Fruit fly (Drosophila melanogaster) whole organism, embryonic: ENCODE measurements around the gene CG9706.

Source experiments
- Aef1 ChIP-seq: fragments of 200-800 bp; sonication (Bioruptor generic); IDR thresholded peaks from 3 replicates; pipeline ENCODE4 v1.3.6; 2022; ENCODE audit warnings: missing biosample characterization, missing genetic modification characterization
- CG10147 ChIP-seq: fragments of 200-800 bp; sonication (Bioruptor generic); optimal IDR thresholded peaks from 2 replicates; lab custom pipeline; 2019; ENCODE audit warnings: missing biosample characterization, mild to moderate bottlenecking, missing genetic modification characterization, moderate library complexity
- CG10267 ChIP-seq: fragments of 200-800 bp; sonication (Bioruptor generic); optimal IDR thresholded peaks from 2 replicates; lab custom pipeline; 2018; ENCODE audit warnings: missing biosample characterization, mild to moderate bottlenecking, missing genetic modification characterization, moderate library complexity
- CG13624 ChIP-seq: fragments of 200-800 bp; sonication (Bioruptor generic); optimal IDR thresholded peaks from 2 replicates; lab custom pipeline; 2016; ENCODE audit warnings: missing biosample characterization, missing genetic modification characterization
- CG18476 ChIP-seq: fragments of 200-800 bp; sonication (Bioruptor generic); optimal IDR thresholded peaks from 2 replicates; lab custom pipeline; 2016; ENCODE audit warnings: missing biosample characterization, mild to moderate bottlenecking, missing genetic modification characterization
- CG18764 ChIP-seq: fragments of 200-800 bp; sonication (Bioruptor generic); optimal IDR thresholded peaks from 3 replicates; lab custom pipeline; 2016; ENCODE audit warnings: missing biosample characterization, missing genetic modification characterization
- CG2116 ChIP-seq: fragments of 200-800 bp; sonication (Bioruptor generic); optimal IDR thresholded peaks from 3 replicates; lab custom pipeline; 2018; ENCODE audit warnings: missing biosample characterization, mild to moderate bottlenecking, missing genetic modification characterization
- CG2712 ChIP-seq: fragments of 200-800 bp; optimal IDR thresholded peaks from 3 replicates; lab custom pipeline; 2019; ENCODE audit warnings: missing biosample characterization, mild to moderate bottlenecking, missing genetic modification characterization, moderate library complexity
- CG2889 ChIP-seq: fragments of 200-800 bp; sonication (Bioruptor generic); IDR thresholded peaks from 3 replicates; pipeline ENCODE4 v1.3.6; 2022; ENCODE audit warnings: missing biosample characterization, missing genetic modification characterization
- CG31441 ChIP-seq: fragments of 200-800 bp; sonication (Bioruptor generic); IDR thresholded peaks from 2 replicates; pipeline ENCODE4 v1.3.6; 2022; ENCODE audit warnings: missing biosample characterization, missing genetic modification characterization
- CG32772 ChIP-seq: fragments of 200-800 bp; sonication (Bioruptor generic); IDR thresholded peaks from 2 replicates; pipeline ENCODE4 v1.3.6; 2022; ENCODE audit warnings: missing biosample characterization, missing genetic modification characterization
- CG34224 ChIP-seq: fragments of 200-800 bp; sonication (Bioruptor generic); IDR thresholded peaks from 3 replicates; pipeline ENCODE4 v1.3.6; 2022; ENCODE audit warnings: missing biosample characterization, missing genetic modification characterization; ENCODE audit not compliant: partially characterized antibody
- CG3847 ChIP-seq: fragments of 200-800 bp; sonication (Bioruptor generic); IDR thresholded peaks from 2 replicates; pipeline ENCODE4 v1.3.6; 2022; ENCODE audit warnings: missing biosample characterization, missing genetic modification characterization
- CG42726 ChIP-seq: fragments of 200-800 bp; sonication (Bioruptor generic); IDR thresholded peaks from 2 replicates; pipeline ENCODE4 v1.3.6; 2022; ENCODE audit warnings: missing biosample characterization, missing genetic modification characterization; ENCODE audit not compliant: partially characterized antibody
- CG4360 ChIP-seq: fragments of 200-800 bp; sonication (Bioruptor generic); IDR thresholded peaks from 2 replicates; pipeline ENCODE4 v1.3.6; 2022; ENCODE audit warnings: missing biosample characterization, missing genetic modification characterization
- CG4404 ChIP-seq: fragments of 200-800 bp; sonication (Bioruptor generic); IDR thresholded peaks from 2 replicates; pipeline ENCODE4 v1.3.6; 2022; ENCODE audit warnings: missing biosample characterization, missing genetic modification characterization
- CG4424 ChIP-seq: fragments of 200-800 bp; sonication (Bioruptor generic); optimal IDR thresholded peaks from 3 replicates; lab custom pipeline; 2016; ENCODE audit warnings: missing biosample characterization, missing genetic modification characterization
- CG6175 ChIP-seq: fragments of 200-800 bp; sonication (Bioruptor generic); IDR thresholded peaks from 3 replicates; pipeline ENCODE4 v1.3.6; 2022; ENCODE audit warnings: missing biosample characterization, missing genetic modification characterization
- CG6272 ChIP-seq: fragments of 200-800 bp; sonication (Bioruptor generic); IDR thresholded peaks from 2 replicates; pipeline ENCODE4 v1.3.6; 2022; ENCODE audit warnings: missing biosample characterization, missing genetic modification characterization
- CG6765 ChIP-seq: fragments of 200-800 bp; sonication (Bioruptor generic); optimal IDR thresholded peaks from 3 replicates; lab custom pipeline; 2017; ENCODE audit warnings: missing biosample characterization, mild to moderate bottlenecking, missing genetic modification characterization
- CG7357 ChIP-seq: fragments of 200-800 bp; sonication (Bioruptor generic); IDR thresholded peaks from 3 replicates; pipeline ENCODE4 v1.3.6; 2022; ENCODE audit warnings: missing biosample characterization, missing genetic modification characterization
- CG7556 ChIP-seq: fragments of 200-800 bp; sonication (Bioruptor generic); optimal IDR thresholded peaks from 2 replicates; lab custom pipeline; 2017; ENCODE audit warnings: missing biosample characterization, mild to moderate bottlenecking, missing genetic modification characterization
- D19A ChIP-seq: fragments of 200-800 bp; optimal IDR thresholded peaks from 3 replicates; lab custom pipeline; 2019; ENCODE audit warnings: missing biosample characterization, mild to moderate bottlenecking, missing genetic modification characterization, moderate library complexity
- Dbx ChIP-seq: fragments of 200-800 bp; sonication (Bioruptor generic); IDR thresholded peaks from 3 replicates; pipeline ENCODE4 v1.3.6; 2022; ENCODE audit warnings: missing biosample characterization, missing genetic modification characterization
- Elba2 ChIP-seq: fragments of 200-800 bp; sonication (Bioruptor generic); optimal IDR thresholded peaks from 3 replicates; lab custom pipeline; 2016; ENCODE audit warnings: missing biosample characterization, missing genetic modification characterization
- H2.0 ChIP-seq: fragments of 200-800 bp; sonication (Bioruptor generic); IDR thresholded peaks from 2 replicates; pipeline ENCODE4 v1.3.6; 2022; ENCODE audit warnings: missing biosample characterization, missing genetic modification characterization
- Hsf ChIP-seq: fragments of 200-800 bp; sonication (Bioruptor generic); optimal IDR thresholded peaks from 3 replicates; lab custom pipeline; 2016; ENCODE audit warnings: missing biosample characterization, missing genetic modification characterization
- Lhr ChIP-seq: fragments of 200-800 bp; sonication (Bioruptor generic); optimal IDR thresholded peaks from 3 replicates; lab custom pipeline; 2017; ENCODE audit warnings: mild to moderate bottlenecking, missing biosample characterization, missing genetic modification reagents, missing genetic modification characterization
- MESR4 ChIP-seq: fragments of 200-800 bp; sonication (Bioruptor generic); optimal IDR thresholded peaks from 2 replicates; lab custom pipeline; 2018; ENCODE audit warnings: missing biosample characterization, mild to moderate bottlenecking, missing genetic modification characterization, moderate library complexity
- Mad ChIP-seq: fragments of 200-800 bp; sonication (Bioruptor generic); optimal IDR thresholded peaks from 2 replicates; lab custom pipeline; 2016; ENCODE audit warnings: missing biosample characterization, missing genetic modification characterization
- Max ChIP-seq: fragments of 200-800 bp; sonication (Bioruptor generic); optimal IDR thresholded peaks from 2 replicates; lab custom pipeline; 2016; ENCODE audit warnings: missing biosample characterization, mild to moderate bottlenecking, missing genetic modification characterization
- Meics ChIP-seq: fragments of 200-800 bp; sonication (Bioruptor generic); optimal IDR thresholded peaks from 2 replicates; lab custom pipeline; 2017; ENCODE audit warnings: missing biosample characterization, mild to moderate bottlenecking, missing genetic modification characterization
- Scr ChIP-seq: fragments of 200-800 bp; sonication (Bioruptor generic); IDR thresholded peaks from 2 replicates; pipeline ENCODE4 v1.3.6; 2022; ENCODE audit warnings: missing biosample characterization, missing genetic modification characterization; ENCODE audit not compliant: partially characterized antibody
- Sry-β ChIP-seq: fragments of 200-800 bp; sonication (Bioruptor generic); optimal IDR thresholded peaks from 2 replicates; lab custom pipeline; 2018; ENCODE audit warnings: missing biosample characterization, mild to moderate bottlenecking, missing genetic modification characterization, moderate library complexity
- YL-1 ChIP-seq: fragments of 200-800 bp; sonication (Bioruptor generic); optimal IDR thresholded peaks from 3 replicates; lab custom pipeline; 2017; ENCODE audit warnings: missing biosample characterization, mild to moderate bottlenecking, missing genetic modification characterization
- ab ChIP-seq: fragments of 200-800 bp; sonication (Bioruptor generic); optimal IDR thresholded peaks from 2 replicates; lab custom pipeline; 2016; ENCODE audit warnings: missing biosample characterization, missing genetic modification characterization
- crol ChIP-seq: fragments of 200-800 bp; sonication (Bioruptor generic); IDR thresholded peaks from 2 replicates; pipeline ENCODE4 v1.3.6; 2022; ENCODE audit warnings: missing biosample characterization, missing genetic modification characterization
- emc ChIP-seq: fragments of 200-800 bp; sonication (Bioruptor generic); optimal IDR thresholded peaks from 2 replicates; lab custom pipeline; 2016; ENCODE audit warnings: missing biosample characterization, missing genetic modification characterization
- fd3F ChIP-seq: fragments of 200-800 bp; sonication (Bioruptor generic); optimal IDR thresholded peaks from 2 replicates; lab custom pipeline; 2018; ENCODE audit warnings: missing biosample characterization, mild to moderate bottlenecking, missing genetic modification characterization, moderate library complexity
- gcm ChIP-seq: fragments of 200-800 bp; sonication (Bioruptor generic); optimal IDR thresholded peaks from 2 replicates; lab custom pipeline; 2019; ENCODE audit warnings: missing biosample characterization, mild to moderate bottlenecking, missing genetic modification characterization, moderate library complexity
- gfzf ChIP-seq: fragments of 200-800 bp; sonication (Bioruptor generic); optimal IDR thresholded peaks from 2 replicates; lab custom pipeline; 2016; ENCODE audit warnings: missing biosample characterization, mild to moderate bottlenecking, missing genetic modification characterization, moderate library complexity
- kni ChIP-seq: fragments of 200-800 bp; sonication (Bioruptor generic); optimal IDR thresholded peaks from 3 replicates; lab custom pipeline; 2017; ENCODE audit warnings: mild to moderate bottlenecking, missing biosample characterization, missing genetic modification reagents, missing genetic modification characterization
- lbe ChIP-seq: fragments of 200-800 bp; sonication (Bioruptor generic); optimal IDR thresholded peaks from 2 replicates; lab custom pipeline; 2016; ENCODE audit warnings: missing biosample characterization, mild to moderate bottlenecking, missing genetic modification characterization
- pita ChIP-seq: fragments of 200-800 bp; sonication (Bioruptor generic); optimal IDR thresholded peaks from 2 replicates; lab custom pipeline; 2017; ENCODE audit warnings: missing biosample characterization, mild to moderate bottlenecking, missing genetic modification characterization
- pum ChIP-seq: fragments of 200-800 bp; sonication (Bioruptor generic); optimal IDR thresholded peaks from 2 replicates; lab custom pipeline; 2016; ENCODE audit warnings: missing biosample characterization, missing genetic modification characterization
- row ChIP-seq: fragments of 200-800 bp; sonication (Bioruptor generic); IDR thresholded peaks from 3 replicates; pipeline ENCODE4 v1.3.6; 2022; ENCODE audit warnings: missing biosample characterization, missing genetic modification characterization
- seq ChIP-seq: fragments of 200-800 bp; sonication (Bioruptor generic); IDR thresholded peaks from 2 replicates; pipeline ENCODE4 v1.3.6; 2022; ENCODE audit warnings: missing biosample characterization, missing genetic modification characterization
- sug ChIP-seq: fragments of 200-800 bp; optimal IDR thresholded peaks from 2 replicates; lab custom pipeline; 2019; ENCODE audit warnings: missing biosample characterization, mild to moderate bottlenecking, missing genetic modification characterization, moderate library complexity
- tgo ChIP-seq: fragments of 200-800 bp; sonication (Bioruptor generic); IDR thresholded peaks from 3 replicates; pipeline ENCODE4 v1.3.6; 2022; ENCODE audit warnings: missing biosample characterization, missing genetic modification characterization
- unc-4 ChIP-seq: fragments of 200-800 bp; sonication (Bioruptor generic); IDR thresholded peaks from 2 replicates; pipeline ENCODE4 v1.3.6; 2022; ENCODE audit warnings: missing biosample characterization, missing genetic modification characterization; ENCODE audit not compliant: partially characterized antibody

Gene CG9706

dm6 chr3L:16779704-16780173, 3.1 kb upstream of the CG9706 start, which contains the start of the genes mus302 and CG9705:
Gene mus302 (minus strand): TSS chr3L:16779736.
Gene CG9705 (plus strand): TSS chr3L:16780100.
- TF ChIP-seq CG2116 (GFP tag; lab: Kevin White, UChicago) (peak; percentile 48), CG6765 (no peak), CG7357 (GFP tag; lab: Robert Waterston, UW) (peak; percentile 78), kni (GFP tag; lab: Kevin White, UChicago) (no peak), fd3F (peak; percentile 22), D19A (tag; lab: Kevin White, UChicago) (peak; percentile 12), pita (GFP tag; lab: Kevin White, UChicago) (no peak), CG7556 (GFP tag; lab: Kevin White, UChicago) (peak; percentile 28), Lhr (GFP tag; lab: Kevin White, UChicago) (peak; percentile 61), row (GFP tag; lab: Robert Waterston, UW) (peak; percentile 87), Dbx (GFP tag; lab: Robert Waterston, UW) (0 out of 3 replicates have a peak, but pooled peaks have one; percentile 23), H2.0 (GFP tag; lab: Robert Waterston, UW) (no peak), CG13624 (GFP tag; lab: Kevin White, UChicago) (no peak), CG18476 (GFP tag; lab: Kevin White, UChicago) (peak; percentile 20), Meics (GFP tag; lab: Kevin White, UChicago) (peak; percentile 44), MESR4 (GFP tag; lab: Kevin White, UChicago) (no peak), pum (GFP tag; lab: Kevin White, UChicago) (no peak), seq (GFP tag; lab: Robert Waterston, UW) (no peak), CG4360 (GFP tag; lab: Robert Waterston, UW) (no peak), CG6272 (GFP tag; lab: Robert Waterston, UW) (0 out of 2 replicates have a peak, but pooled peaks have one; percentile 18), Sry-β (GFP tag; lab: Kevin White, UChicago) (no peak), CG3847 (GFP tag; lab: Robert Waterston, UW) (peak; percentile 31; the same call in 1 of the 2 replicates), crol (GFP tag; lab: Robert Waterston, UW) (no peak), CG32772 (GFP tag; lab: Robert Waterston, UW) (peak; percentile 57; the same call in 1 of the 2 replicates), sug (tag; lab: Kevin White, UChicago) (peak; percentile 54), CG4404 (GFP tag; lab: Robert Waterston, UW) (no peak), CG6175 (GFP tag; lab: Robert Waterston, UW) (no peak), CG10267 (tag; lab: Kevin White, UChicago) (peak; percentile 69), CG31441 (peak; percentile 73), CG34224 (GFP tag; lab: Robert Waterston, UW) (peak; percentile 29; the same call in 1 of the 3 replicates), gcm (GFP tag; lab: Kevin White, UChicago) (peak; percentile 19), Scr (GFP tag; lab: Robert Waterston, UW) (peak; percentile 80), YL-1 (GFP tag; lab: Kevin White, UChicago) (peak; percentile 10), Elba2 (GFP tag; lab: Kevin White, UChicago) (peak; percentile 32), gfzf (GFP tag; lab: Kevin White, UChicago) (peak; percentile 68), CG10147 (peak; percentile 3), lbe (GFP tag; lab: Kevin White, UChicago) (peak; percentile 26), CG2712 (tag; lab: Kevin White, UChicago) (peak; percentile 73), unc-4 (GFP tag; lab: Robert Waterston, UW) (peak; percentile 66), Max (GFP tag; lab: Kevin White, UChicago) (peak; percentile 11), CG18764 (GFP tag; lab: Kevin White, UChicago) (no peak), CG2889 (GFP tag; lab: Robert Waterston, UW) (0 out of 3 replicates have a peak, but pooled peaks have one; percentile 25), CG42726 (peak; percentile 36; the same call in 1 of the 2 replicates), ab (GFP tag; lab: Kevin White, UChicago) (no peak), Mad (GFP tag; lab: Kevin White, UChicago) (peak; percentile 22), CG4424 (GFP tag; lab: Kevin White, UChicago) (peak; percentile 54), emc (no peak), tgo (GFP tag; lab: Robert Waterston, UW) (peak; percentile 59), Aef1 (GFP tag; lab: Robert Waterston, UW) (peak; percentile 41; the same call in 2 of the 3 replicates), Hsf (GFP tag; lab: Kevin White, UChicago) (peak; percentile 46)
